Worm (Caenorhabditis elegans) whole organism, L4/young adult: Measurements from ENCODE around the gene acl-12.

Experiments used
- W03F9.2 ChIP-seq: fragments of 150-350 bp; optimal IDR thresholded peaks from 2 replicates; lab custom pipeline; 2014; ENCODE audit warnings: missing biosample characterization, missing genetic modification characterization
- dao-5 ChIP-seq: sonication (generic microtip); optimal IDR thresholded peaks from 2 replicates; lab custom pipeline; 2016; ENCODE audit warnings: missing genotype, missing genetic modification characterization, moderate library complexity, missing compliant biosample characterization
- him-1 ChIP-seq: sonication (generic microtip); optimal IDR thresholded peaks from 2 replicates; lab custom pipeline; 2016; ENCODE audit warnings: missing genotype, missing genetic modification reagents, missing genetic modification characterization, missing compliant biosample characterization

acl-12 gene

ce11 chrX:7442477-7442876 lies at the start of gene acl-12:
Gene acl-12, minus strand, starts transcription at chrX:7442577.
- no peak for TF ChIP-seq dao-5 (tag; lab: Kevin White, UChicago)
- TF ChIP-seq him-1 (tag; lab: Kevin White, UChicago): no peak
- no peak for TF ChIP-seq W03F9.2

ce11 chrX:7491521-7491920 lies 49.1 kb upstream of the acl-12 start:
- TF ChIP-seq dao-5 (tag; lab: Kevin White, UChicago): no peak
- TF ChIP-seq W03F9.2: no peak
- TF ChIP-seq him-1 (tag; lab: Kevin White, UChicago): no peak

ce11 chrX:7485748-7486147 lies 43.4 kb upstream of the acl-12 start, which contains the start of gene gly-12:
Gene gly-12, plus strand, starts transcription at chrX:7485864.
- TF ChIP-seq dao-5 (tag; lab: Kevin White, UChicago) (no peak), W03F9.2 (no peak), him-1 (tag; lab: Kevin White, UChicago) (no peak)

ce11 chrX:7480756-7481155 lies 38.4 kb upstream of the acl-12 start, which contains the start of gene F48E3.9:
Gene F48E3.9, plus strand, starts transcription at chrX:7481056.
- TF ChIP-seq him-1 (tag; lab: Kevin White, UChicago) (no peak), dao-5 (tag; lab: Kevin White, UChicago) (no peak), W03F9.2 (no peak)

DNA sequence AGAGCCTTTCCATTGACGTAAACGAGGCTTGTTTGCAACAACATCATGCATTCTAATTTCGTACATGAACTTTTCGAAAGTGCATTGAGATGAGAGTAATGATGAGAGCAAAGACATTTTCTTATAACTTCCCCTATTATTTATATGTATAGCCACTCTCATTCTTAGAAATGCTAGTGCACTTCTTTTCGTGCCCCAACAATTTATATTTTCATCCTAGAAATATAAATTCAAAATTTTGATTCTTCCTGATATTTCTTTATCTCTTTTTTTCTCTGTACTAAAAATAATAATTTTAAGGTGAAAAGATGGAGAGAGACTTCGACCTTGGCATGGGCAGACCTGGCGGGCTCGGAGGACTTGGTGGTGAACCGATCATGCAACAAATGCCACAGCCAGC lies 36.6 kb upstream of the acl-12 start, which contains the start of gene mek-1:
Gene mek-1 (plus strand): TSS at position 301 of the 400 bp plus-strand sequence.
- TF ChIP-seq him-1 (tag; lab: Kevin White, UChicago): no peak
- TF ChIP-seq W03F9.2: no peak
- TF ChIP-seq dao-5 (tag; lab: Kevin White, UChicago): no peak

DNA sequence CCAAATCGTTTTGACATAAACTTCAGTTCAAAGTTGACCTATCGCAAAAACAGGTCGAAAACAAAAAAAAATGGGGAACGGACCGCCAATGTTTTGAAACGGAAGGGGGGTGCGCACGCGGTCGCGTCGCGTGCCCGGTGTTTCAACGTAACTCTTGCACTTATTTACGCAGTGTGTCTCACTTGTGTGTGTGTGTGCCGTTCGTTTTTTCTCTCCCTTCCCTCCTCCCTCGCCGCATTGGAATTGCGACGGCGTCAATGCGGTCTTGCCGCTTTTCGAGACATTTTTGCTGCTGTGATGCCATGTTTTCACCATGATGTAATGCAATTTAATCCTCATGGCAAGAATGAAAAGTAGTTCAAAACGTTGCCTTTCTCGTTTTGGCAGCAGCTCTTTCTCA lies 36.1 kb upstream of the acl-12 start:
- no peak for TF ChIP-seq W03F9.2

DNA sequence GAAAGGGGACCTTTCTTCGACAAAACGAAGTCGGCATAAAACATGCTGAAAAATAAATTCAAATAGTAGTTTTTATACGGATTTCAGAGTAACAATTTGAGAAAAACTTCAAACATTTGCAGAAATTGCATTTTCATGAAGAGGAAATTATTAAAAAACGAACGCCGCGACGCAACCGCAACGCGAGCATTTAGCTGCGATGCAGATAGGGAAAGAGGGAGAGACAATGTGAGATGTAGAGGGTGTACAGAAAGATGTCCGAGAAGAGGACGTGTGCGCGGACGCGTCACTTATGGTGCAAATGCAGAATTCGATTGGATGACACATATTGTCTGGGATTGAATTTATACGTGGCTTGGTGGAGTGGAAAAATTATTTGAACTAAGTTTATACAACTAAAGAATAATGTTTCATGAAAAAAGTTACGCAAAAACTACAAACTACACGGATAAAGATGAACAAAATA lies 32.6 kb upstream of the acl-12 start, which contains the start of gene coh-1:
Gene coh-1 (minus strand): TSS at position 51 of the 466 bp plus-strand sequence.
- TF ChIP-seq W03F9.2: no peak
- TF ChIP-seq him-1 (tag; lab: Kevin White, UChicago): no peak
- TF ChIP-seq dao-5 (tag; lab: Kevin White, UChicago): no peak

ce11 chrX:7469907-7470306 lies 27.5 kb upstream of the acl-12 start:
- TF ChIP-seq W03F9.2: no peak
- TF ChIP-seq him-1 (tag; lab: Kevin White, UChicago): no peak
- TF ChIP-seq dao-5 (tag; lab: Kevin White, UChicago): no peak

- TF ChIP-seq W03F9.2 (no peak), him-1 (tag; lab: Kevin White, UChicago) (no peak), dao-5 (tag; lab: Kevin White, UChicago) (no peak)
Observed at ce11 chrX:7466682-7467081, 24.3 kb upstream of the acl-12 start.

DNA sequence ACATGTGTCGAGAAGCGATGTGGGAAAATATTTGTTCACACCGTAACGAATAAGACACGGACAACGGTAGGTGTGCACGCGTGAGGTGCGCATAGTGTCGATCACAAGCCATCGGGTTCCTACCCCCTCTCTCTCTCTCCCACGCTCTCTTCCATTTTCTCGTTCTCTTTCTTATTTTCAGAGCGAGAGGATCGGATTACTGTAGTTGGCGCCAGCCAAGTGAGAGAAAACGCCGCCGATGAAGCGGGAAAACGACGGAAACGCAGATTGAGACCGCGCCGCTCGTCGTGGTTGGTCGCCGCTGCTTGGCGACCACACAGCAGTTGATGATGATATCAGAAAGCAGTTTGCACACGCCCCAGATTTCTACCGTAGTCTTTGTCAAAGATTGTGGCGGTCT lies 22.0 kb upstream of the acl-12 start:
- TF ChIP-seq W03F9.2 (no peak), him-1 (tag; lab: Kevin White, UChicago) (no peak), dao-5 (tag; lab: Kevin White, UChicago) (no peak)

ce11 chrX:7463637-7464036 lies 21.3 kb upstream of the acl-12 start, which contains the start of gene sox-2:
Gene sox-2, minus strand, starts transcription at chrX:7463736.
- TF ChIP-seq him-1 (tag; lab: Kevin White, UChicago): no peak
- no peak for TF ChIP-seq W03F9.2
- no peak for TF ChIP-seq dao-5 (tag; lab: Kevin White, UChicago)

DNA sequence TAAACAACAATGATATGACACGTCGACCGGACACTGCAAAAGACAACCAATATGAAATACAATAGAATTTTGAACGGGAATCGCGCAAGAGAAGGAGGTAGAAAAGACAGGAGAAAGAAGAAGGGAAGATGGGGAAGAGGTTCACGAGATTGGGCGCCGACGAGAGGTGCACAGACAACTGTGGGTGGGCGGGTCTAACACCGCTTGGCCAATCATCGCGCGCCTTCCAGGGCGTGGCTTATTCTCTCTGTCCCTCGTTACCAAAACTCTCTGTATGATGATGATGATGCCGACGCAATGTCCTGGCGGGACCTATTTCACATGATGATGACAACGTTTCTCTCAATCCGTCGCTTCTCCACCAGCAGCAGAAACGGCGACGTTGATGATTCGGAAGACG lies 18.1 kb upstream of the acl-12 start:
- TF ChIP-seq dao-5 (tag; lab: Kevin White, UChicago): no peak
- TF ChIP-seq W03F9.2: no peak
- no peak for TF ChIP-seq him-1 (tag; lab: Kevin White, UChicago)

DNA sequence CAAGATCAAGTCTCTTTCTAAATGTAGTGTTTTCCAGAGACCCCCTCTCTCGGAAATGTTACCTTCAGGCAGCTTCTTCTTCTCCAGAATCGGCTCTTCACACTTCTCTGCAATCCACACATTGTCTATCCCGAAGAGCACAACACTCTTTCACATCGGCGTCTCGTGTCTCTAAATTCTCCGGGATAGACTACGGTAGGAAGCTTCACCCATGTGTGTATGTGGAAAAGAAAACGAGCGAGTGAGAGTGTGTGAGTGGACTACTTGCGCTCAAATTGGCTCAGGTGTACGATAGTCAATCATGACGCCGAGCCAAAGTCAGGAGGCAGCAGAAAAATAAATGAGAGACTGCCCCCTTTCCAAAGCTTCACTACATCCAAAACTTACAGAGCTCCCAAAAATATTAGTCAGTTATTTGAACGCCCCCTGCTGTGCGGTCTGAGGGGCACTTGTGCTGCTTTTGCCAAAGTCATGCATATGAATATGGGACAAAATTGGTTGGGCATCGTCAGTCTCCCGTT lies 14.8 kb upstream of the acl-12 start:
- no peak for TF ChIP-seq W03F9.2
- TF ChIP-seq him-1 (tag; lab: Kevin White, UChicago): no peak
- TF ChIP-seq dao-5 (tag; lab: Kevin White, UChicago): no peak

DNA sequence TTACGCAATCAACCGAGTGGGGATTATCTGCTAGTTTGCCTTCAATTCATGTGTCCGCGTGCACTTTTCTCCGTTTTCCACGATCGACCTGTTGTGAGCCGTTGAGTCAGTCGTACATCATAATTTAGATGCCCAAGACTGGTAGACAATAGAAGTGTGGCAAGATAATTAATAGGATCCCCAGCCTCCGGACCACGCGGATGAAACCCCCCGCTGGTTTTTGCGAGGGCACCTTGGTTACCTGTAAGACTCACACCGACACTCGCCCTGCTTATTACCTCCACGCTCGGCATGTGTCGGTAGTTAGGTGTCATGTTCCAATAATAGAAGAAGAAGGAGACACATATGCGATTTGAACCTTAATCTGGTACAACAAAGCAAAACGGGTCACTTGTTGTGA lies 13.6 kb upstream of the acl-12 start:
- TF ChIP-seq W03F9.2 (no peak), dao-5 (tag; lab: Kevin White, UChicago) (no peak), him-1 (tag; lab: Kevin White, UChicago) (no peak)

ce11 chrX:7452606-7453005 lies 10.2 kb upstream of the acl-12 start:
- TF ChIP-seq dao-5 (tag; lab: Kevin White, UChicago) (no peak), W03F9.2 (no peak), him-1 (tag; lab: Kevin White, UChicago) (no peak)
